Worm (Caenorhabditis elegans) whole organism, late embryonic: ENCODE results near the gene dyn-1.

Experiments
- C08G9.2 ChIP-seq: sonication (generic microtip); optimal IDR thresholded peaks from 2 replicates; lab custom pipeline; 2016; ENCODE audit warnings: mild to moderate bottlenecking, missing genetic modification characterization, moderate library complexity, missing compliant biosample characterization
- F13H6.1 ChIP-seq: sonication (generic microtip); optimal IDR thresholded peaks from 2 replicates; lab custom pipeline; 2016; ENCODE audit warnings: missing genetic modification characterization, missing compliant biosample characterization
- T23F11.4 ChIP-seq: fragments of 200-800 bp; sonication (Bioruptor generic); optimal IDR thresholded peaks from 2 replicates; lab custom pipeline; 2018; ENCODE audit warnings: mild to moderate bottlenecking, missing genetic modification characterization, missing compliant biosample characterization
- ahr-1 ChIP-seq: sonication (generic microtip); optimal IDR thresholded peaks from 2 replicates; lab custom pipeline; 2016; ENCODE audit warnings: missing genetic modification characterization, missing compliant biosample characterization
- ceh-18 ChIP-seq: sonication (generic microtip); optimal IDR thresholded peaks from 2 replicates; lab custom pipeline; 2016; ENCODE audit warnings: missing genetic modification characterization, missing compliant biosample characterization
- ceh-19 ChIP-seq: fragments of 200-800 bp; sonication (Bioruptor generic); optimal IDR thresholded peaks from 2 replicates; lab custom pipeline; 2018; ENCODE audit warnings: mild to moderate bottlenecking, missing genetic modification characterization, missing compliant biosample characterization
- ceh-24 ChIP-seq: sonication (generic microtip); optimal IDR thresholded peaks from 2 replicates; lab custom pipeline; 2016; ENCODE audit warnings: mild to moderate bottlenecking, missing genetic modification characterization, missing compliant biosample characterization
- ceh-30 ChIP-seq: fragments of 150-350 bp; optimal IDR thresholded peaks from 2 replicates; lab custom pipeline; 2014; ENCODE audit warnings: missing biosample characterization, missing genetic modification characterization
- ceh-31 ChIP-seq: sonication (generic microtip); optimal IDR thresholded peaks from 2 replicates; lab custom pipeline; 2016; ENCODE audit warnings: missing genetic modification characterization, missing compliant biosample characterization
- ceh-34 ChIP-seq: sonication (generic microtip); optimal IDR thresholded peaks from 2 replicates; lab custom pipeline; 2016; ENCODE audit warnings: mild to moderate bottlenecking, missing genetic modification characterization, missing compliant biosample characterization
- ceh-45 ChIP-seq: fragments of 200-800 bp; sonication (Bioruptor generic); IDR thresholded peaks from 2 replicates; pipeline ENCODE4 v1.3.6; 2022; ENCODE audit warnings: missing genetic modification reagents, missing genetic modification characterization, missing compliant biosample characterization
- ceh-48 ChIP-seq: sonication (generic microtip); optimal IDR thresholded peaks from 2 replicates; lab custom pipeline; 2016; ENCODE audit warnings: missing genetic modification characterization, inconsistent platforms, missing compliant biosample characterization
- ceh-9 ChIP-seq: sonication (generic microtip); optimal IDR thresholded peaks from 2 replicates; lab custom pipeline; 2016; ENCODE audit warnings: mild to moderate bottlenecking, missing genetic modification characterization, inconsistent platforms, missing compliant biosample characterization
- dmd-4 ChIP-seq: sonication (generic microtip); optimal IDR thresholded peaks from 2 replicates; lab custom pipeline; 2016; ENCODE audit warnings: borderline replicate concordance, missing genetic modification characterization, missing compliant biosample characterization
- dve-1 ChIP-seq: sonication (generic microtip); optimal IDR thresholded peaks from 2 replicates; lab custom pipeline; 2017; ENCODE audit warnings: antibody characterized with exemption, mild to moderate bottlenecking, missing genetic modification characterization, missing compliant biosample characterization
- elt-2 ChIP-seq: sonication (generic microtip); optimal IDR thresholded peaks from 2 replicates; lab custom pipeline; 2016; ENCODE audit warnings: missing genetic modification reagents, missing genetic modification characterization, missing compliant biosample characterization
- elt-4 ChIP-seq: sonication (generic microtip); optimal IDR thresholded peaks from 2 replicates; lab custom pipeline; 2016; ENCODE audit warnings: missing genetic modification characterization, missing compliant biosample characterization
- fkh-6 ChIP-seq: sonication (generic microtip); optimal IDR thresholded peaks from 2 replicates; lab custom pipeline; 2016; ENCODE audit warnings: missing genetic modification characterization, missing compliant biosample characterization
- hlh-30 ChIP-seq: sonication (generic microtip); optimal IDR thresholded peaks from 2 replicates; lab custom pipeline; 2017; ENCODE audit warnings: antibody characterized with exemption, missing genetic modification characterization, missing compliant biosample characterization; ENCODE audit not compliant: insufficient read depth
- hlh-6 ChIP-seq: sonication (generic microtip); optimal IDR thresholded peaks from 2 replicates; lab custom pipeline; 2016; ENCODE audit warnings: missing genotype, missing genetic modification characterization, missing compliant biosample characterization
- lin-11 ChIP-seq: fragments of 200-800 bp; sonication (Bioruptor generic); optimal IDR thresholded peaks from 2 replicates; lab custom pipeline; 2018; ENCODE audit warnings: mild to moderate bottlenecking, missing genetic modification characterization, missing compliant biosample characterization
- madf-2 ChIP-seq: sonication (generic microtip); optimal IDR thresholded peaks from 2 replicates; lab custom pipeline; 2017; ENCODE audit warnings: missing genetic modification characterization, missing compliant biosample characterization
- nfya-1 ChIP-seq: sonication (generic microtip); optimal IDR thresholded peaks from 2 replicates; lab custom pipeline; 2017; ENCODE audit warnings: missing genetic modification characterization, mild to moderate bottlenecking, missing compliant biosample characterization, antibody characterized with exemption, moderate library complexity
- nhr-11 ChIP-seq: fragments of 150-350 bp; optimal IDR thresholded peaks from 2 replicates; lab custom pipeline; 2014; ENCODE audit warnings: missing biosample characterization, missing genetic modification characterization
- nhr-232 ChIP-seq: sonication (generic microtip); optimal IDR thresholded peaks from 2 replicates; lab custom pipeline; 2016; ENCODE audit warnings: missing genetic modification characterization, missing compliant biosample characterization
- npax-4 ChIP-seq: sonication (generic microtip); optimal IDR thresholded peaks from 2 replicates; lab custom pipeline; 2016; ENCODE audit warnings: missing genetic modification characterization, missing compliant biosample characterization
- odd-2 ChIP-seq: sonication (generic microtip); optimal IDR thresholded peaks from 2 replicates; lab custom pipeline; 2017; ENCODE audit warnings: antibody characterized with exemption, mild to moderate bottlenecking, missing genetic modification characterization, missing compliant biosample characterization
- pros-1 ChIP-seq: fragments of 150-350 bp; optimal IDR thresholded peaks from 2 replicates; lab custom pipeline; 2014; ENCODE audit warnings: missing biosample characterization, missing genetic modification reagents, missing genetic modification characterization
- rnt-1 ChIP-seq: sonication (generic microtip); optimal IDR thresholded peaks from 2 replicates; lab custom pipeline; 2016; ENCODE audit warnings: missing genetic modification characterization, missing compliant biosample characterization
- syd-9 ChIP-seq: sonication (generic microtip); optimal IDR thresholded peaks from 2 replicates; lab custom pipeline; 2016; ENCODE audit warnings: mild to moderate bottlenecking, missing genetic modification characterization, moderate library complexity, missing compliant biosample characterization
- tbx-2 ChIP-seq: sonication (generic microtip); optimal IDR thresholded peaks from 2 replicates; lab custom pipeline; 2016; ENCODE audit warnings: missing genetic modification characterization, missing compliant biosample characterization
- unc-42 ChIP-seq: sonication (generic microtip); optimal IDR thresholded peaks from 2 replicates; lab custom pipeline; 2016; ENCODE audit warnings: missing genotype, missing genetic modification characterization, missing compliant biosample characterization
- unc-55 ChIP-seq: sonication (generic microtip); optimal IDR thresholded peaks from 2 replicates; lab custom pipeline; 2017; ENCODE audit warnings: missing biosample characterization, missing genetic modification reagents, missing genetic modification characterization
- zip-5 ChIP-seq: sonication (generic microtip); optimal IDR thresholded peaks from 2 replicates; lab custom pipeline; 2016; ENCODE audit warnings: missing genetic modification characterization, missing compliant biosample characterization

Gene dyn-1

ce11 chrX:15609698-15610097, 41.0 kb downstream of the dyn-1 start:
- no peak for TF ChIP-seq syd-9
- no peak for TF ChIP-seq ceh-19 (GFP tag; lab: Kevin White, UChicago)
- TF ChIP-seq F13H6.1 (tag; lab: Kevin White, UChicago): no peak
- TF ChIP-seq dmd-4 (tag; lab: Kevin White, UChicago): no peak
- TF ChIP-seq C08G9.2: no peak
- TF ChIP-seq odd-2 (tag; lab: Kevin White, UChicago): no peak
- TF ChIP-seq hlh-30 (tag; lab: Kevin White, UChicago): no peak
- TF ChIP-seq tbx-2 (tag; lab: Kevin White, UChicago): no peak
- no peak for TF ChIP-seq madf-2 (tag; lab: Kevin White, UChicago)
- TF ChIP-seq nhr-11 (tag; lab: Kevin White, UChicago): no peak

DNA sequence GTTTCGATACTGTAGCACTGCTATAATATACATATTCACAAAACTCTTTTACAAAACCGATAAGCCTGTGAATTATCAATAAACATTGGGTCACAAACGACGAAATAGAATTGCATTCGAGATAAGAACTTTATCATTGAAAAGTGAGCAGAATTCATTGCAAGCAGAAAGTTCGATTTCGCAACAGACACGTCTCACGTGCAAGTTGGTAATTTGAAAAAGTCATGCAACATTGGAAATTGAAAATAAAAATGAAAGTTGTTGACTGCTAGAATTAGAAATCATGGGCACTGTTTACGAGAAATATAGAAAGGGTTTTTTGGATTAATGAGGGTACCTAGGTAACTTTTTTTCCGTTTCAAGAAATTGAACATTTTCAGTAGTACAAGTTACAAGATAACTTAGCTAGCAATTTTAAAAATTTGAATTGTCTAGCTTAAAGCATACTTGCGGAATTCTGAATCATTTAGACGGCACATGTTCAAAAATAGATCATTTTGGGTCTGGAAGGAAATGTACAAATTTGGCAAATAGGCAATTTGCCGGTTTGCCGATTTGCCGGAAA, 41.9 kb downstream of the dyn-1 start:
- TF ChIP-seq lin-11 (tag; lab: Kevin White, UChicago) (no peak), ahr-1 (tag; lab: Kevin White, UChicago) (no peak), elt-2 (peak; percentile 88)

DNA sequence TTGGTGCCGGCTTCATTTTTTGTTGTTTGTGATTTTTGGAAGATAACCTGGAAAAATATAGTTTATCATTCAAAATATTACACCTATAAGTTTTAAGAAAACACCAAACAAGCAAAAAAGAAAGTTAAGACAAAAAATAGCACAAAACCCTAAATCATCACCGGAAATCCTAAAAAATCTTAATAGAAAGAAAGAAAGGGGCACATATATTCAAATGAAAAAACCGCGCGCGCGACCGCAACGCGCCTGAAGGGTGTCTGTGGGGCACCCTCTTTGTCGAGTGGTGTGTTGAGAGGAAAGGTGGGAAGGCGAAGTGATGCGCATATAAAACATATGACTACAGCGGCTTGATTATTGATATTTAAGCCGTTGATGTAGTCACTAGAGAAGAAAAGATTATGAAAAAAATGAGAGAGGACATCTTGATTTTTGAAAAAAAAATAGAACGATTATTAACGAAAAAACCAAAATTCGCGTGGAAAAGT, 45.1 kb downstream of the dyn-1 start, which contains the start of gene K09E9.3:
K09E9.3 (minus strand) TSS at position 51 of the 485 bp plus-strand sequence.
- no peak for TF ChIP-seq zip-5 (tag; lab: Kevin White, UChicago)
- no peak for TF ChIP-seq syd-9
- no peak for TF ChIP-seq tbx-2 (tag; lab: Kevin White, UChicago)
- no peak for TF ChIP-seq unc-42 (tag; lab: Kevin White, UChicago)
- no peak for TF ChIP-seq hlh-30 (tag; lab: Kevin White, UChicago)
- peak; percentile 2 for TF ChIP-seq ceh-31
- no peak for TF ChIP-seq rnt-1 (tag; lab: Kevin White, UChicago)
- TF ChIP-seq ceh-30: no peak
- TF ChIP-seq nhr-232 (tag; lab: Kevin White, UChicago): no peak
- TF ChIP-seq ahr-1 (tag; lab: Kevin White, UChicago): no peak
- TF ChIP-seq nfya-1 (tag; lab: Kevin White, UChicago): peak; percentile 37

ce11 chrX:15616443-15616842, 47.8 kb downstream of the dyn-1 start, which contains the start of gene ergi-3:
Gene ergi-3, minus strand, starts transcription at chrX:15616753.
- TF ChIP-seq zip-5 (tag; lab: Kevin White, UChicago) (no peak), fkh-6 (tag; lab: Kevin White, UChicago) (no peak), hlh-6 (tag; lab: Kevin White, UChicago) (no peak), tbx-2 (tag; lab: Kevin White, UChicago) (no peak), elt-2 (no peak), ceh-31 (peak; percentile 43), nfya-1 (tag; lab: Kevin White, UChicago) (peak; percentile 18), ahr-1 (tag; lab: Kevin White, UChicago) (no peak), unc-42 (tag; lab: Kevin White, UChicago) (peak; percentile 84), unc-55 (GFP tag; lab: Kevin White, UChicago) (peak; percentile 75), ceh-18 (tag; lab: Kevin White, UChicago) (peak; percentile 25), pros-1 (tag; lab: Kevin White, UChicago) (peak; percentile 7), dve-1 (tag; lab: Kevin White, UChicago) (peak; percentile 28), hlh-30 (tag; lab: Kevin White, UChicago) (no peak), T23F11.4 (GFP tag; lab: Kevin White, UChicago) (no peak), F13H6.1 (tag; lab: Kevin White, UChicago) (no peak), ceh-9 (tag; lab: Kevin White, UChicago) (no peak), ceh-45 (GFP tag; lab: Robert Waterston, UW) (0 out of 2 replicates have a peak, but pooled peaks have one; percentile 24), npax-4 (tag; lab: Kevin White, UChicago) (no peak), dmd-4 (tag; lab: Kevin White, UChicago) (no peak), elt-4 (no peak)
- TF ChIP-seq, all 69 proteins: peak for 8

- no peak for TF ChIP-seq ceh-9 (tag; lab: Kevin White, UChicago)
- no peak for TF ChIP-seq fkh-6 (tag; lab: Kevin White, UChicago)
- no peak for TF ChIP-seq dmd-4 (tag; lab: Kevin White, UChicago)
- TF ChIP-seq unc-42 (tag; lab: Kevin White, UChicago): peak; percentile 29
- TF ChIP-seq ceh-34 (tag; lab: Kevin White, UChicago): peak; percentile 67
- TF ChIP-seq ceh-24 (tag; lab: Kevin White, UChicago): no peak
- TF ChIP-seq ceh-48 (tag; lab: Kevin White, UChicago): no peak
- no peak for TF ChIP-seq syd-9
Observed at ce11 chrX:15617168-15617567, 48.5 kb downstream of the dyn-1 start.
